Worm (Caenorhabditis elegans): ENCODE results near the gene srg-33.
A peak's percentile ranks its signal among the peaks of the same experiment; 100 is the strongest.

The srg-33 gene

DNA sequence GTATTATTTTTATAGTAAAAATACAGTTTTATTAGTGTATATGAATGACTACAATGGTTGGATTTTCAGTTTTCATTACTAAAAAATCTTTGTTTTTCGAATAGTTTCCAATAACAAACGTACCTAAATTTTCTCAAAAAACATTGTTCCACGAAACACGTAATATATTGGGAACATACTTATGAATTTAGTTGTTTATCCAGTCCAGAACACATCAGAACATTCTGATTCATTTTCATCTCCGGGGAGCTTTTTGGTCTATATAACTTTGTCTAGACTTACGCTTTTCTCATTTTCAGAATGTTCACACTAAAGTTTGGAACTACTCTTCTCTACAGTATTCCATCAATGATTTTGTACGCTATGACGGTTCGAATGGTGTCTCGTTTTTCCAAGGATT lies at the start of gene srg-33:
TSS of gene srg-33 (plus strand) at position 301 of the 400 bp plus-strand sequence.
- TF ChIP-seq W03F9.2 (tag; optimal IDR thresholded peaks at IDR 0.05) = no peak

- TF ChIP-seq him-1 (tag; optimal IDR thresholded peaks at IDR 0.05) = no peak
- TF ChIP-seq W03F9.2 (tag; optimal IDR thresholded peaks at IDR 0.05) = no peak
- no peak for TF ChIP-seq dao-5 (tag; optimal IDR thresholded peaks at IDR 0.05)
These were observed 49.1 kb upstream of the srg-33 start, which contains the start of gene C16D9.4 for ce11 chrV:8242798-8243197. Gene C16D9.4 (minus strand): TSS chrV:8242898.

DNA sequence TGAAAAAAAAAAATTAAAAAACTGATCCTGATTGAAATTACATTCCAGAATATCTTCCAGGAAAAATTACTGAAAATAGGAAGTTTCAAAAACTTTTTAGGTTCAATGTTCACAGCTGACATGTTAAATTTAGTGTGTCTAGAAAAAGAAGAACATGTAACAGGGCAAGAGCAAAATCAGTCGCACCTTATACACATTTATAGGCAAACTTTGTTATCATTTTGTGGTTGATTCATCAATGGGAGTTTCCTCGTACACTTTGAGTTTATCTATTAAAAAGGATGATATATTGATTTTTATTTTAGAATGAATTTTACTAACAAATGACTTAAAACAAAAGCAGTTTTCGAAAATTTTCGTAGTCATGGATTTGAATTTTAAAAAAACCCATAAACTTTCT lies 48.7 kb upstream of the srg-33 start:
- TF ChIP-seq him-1 (tag; optimal IDR thresholded peaks at IDR 0.05) (no peak), W03F9.2 (tag; optimal IDR thresholded peaks at IDR 0.05) (no peak), dao-5 (tag; optimal IDR thresholded peaks at IDR 0.05) (no peak)

ce11 chrV:8245457-8245856 lies 46.4 kb upstream of the srg-33 start, which contains the start of gene C16D9.5:
Gene C16D9.5 (minus strand): TSS chrV:8245557.
- TF ChIP-seq him-1 (tag; optimal IDR thresholded peaks at IDR 0.05) (no peak), dao-5 (tag; optimal IDR thresholded peaks at IDR 0.05) (no peak), W03F9.2 (tag; optimal IDR thresholded peaks at IDR 0.05) (no peak)

- TF ChIP-seq W03F9.2 (tag; optimal IDR thresholded peaks at IDR 0.05) (peak; percentile 47), him-1 (tag; optimal IDR thresholded peaks at IDR 0.05) (no peak)
These were observed 44.4 kb upstream of the srg-33 start for ce11 chrV:8247311-8248105.

DNA sequence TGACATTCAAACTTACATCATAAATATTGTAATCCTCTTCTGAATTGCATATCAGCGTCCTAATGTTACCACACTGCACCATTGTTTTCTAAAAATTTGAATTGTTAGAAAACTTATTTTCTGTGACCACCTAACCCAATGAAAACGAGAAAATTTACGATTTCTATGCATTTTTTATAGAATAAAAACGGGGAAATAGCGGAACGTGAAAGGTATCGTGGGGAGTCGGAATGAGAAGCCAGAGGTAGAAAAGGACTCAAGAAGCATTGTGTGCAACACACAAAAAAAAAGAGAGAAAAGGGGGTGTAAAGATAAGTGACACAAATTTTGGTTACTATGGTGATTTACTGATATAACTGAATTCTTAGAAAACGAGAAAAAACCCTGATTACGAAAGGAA lies 41.7 kb upstream of the srg-33 start, which contains the start of gene C16D9.6:
TSS of gene C16D9.6 (minus strand) at position 101 of the 400 bp plus-strand sequence.
- no peak for TF ChIP-seq him-1 (tag; optimal IDR thresholded peaks at IDR 0.05)
- no peak for TF ChIP-seq W03F9.2 (tag; optimal IDR thresholded peaks at IDR 0.05)
- no peak for TF ChIP-seq dao-5 (tag; optimal IDR thresholded peaks at IDR 0.05)

- TF ChIP-seq W03F9.2 (tag; optimal IDR thresholded peaks at IDR 0.05) (no peak), dao-5 (tag; optimal IDR thresholded peaks at IDR 0.05) (no peak), him-1 (tag; optimal IDR thresholded peaks at IDR 0.05) (no peak)
These were observed 40.8 kb upstream of the srg-33 start for ce11 chrV:8251075-8251474.

DNA sequence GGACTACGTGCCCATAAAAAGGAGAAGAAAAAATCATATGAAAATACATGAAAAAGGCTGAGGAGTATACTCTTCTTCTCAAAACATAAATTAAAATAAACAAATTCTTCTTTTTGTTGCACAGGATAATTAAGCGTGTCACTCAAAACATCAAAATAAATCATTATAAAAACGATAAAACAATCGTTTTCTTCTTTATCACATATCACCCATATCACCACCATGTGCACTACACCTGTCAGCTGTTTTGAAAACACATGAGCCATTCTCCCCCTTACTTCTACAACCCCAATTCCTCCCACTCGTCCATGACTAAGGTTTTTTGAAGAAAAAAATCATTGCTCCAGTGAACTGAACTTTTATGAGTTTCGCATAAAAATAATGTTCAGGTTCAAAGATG lies 39.3 kb upstream of the srg-33 start:
- no peak for TF ChIP-seq dao-5 (tag; optimal IDR thresholded peaks at IDR 0.05)
- TF ChIP-seq W03F9.2 (tag; optimal IDR thresholded peaks at IDR 0.05) = no peak
- TF ChIP-seq him-1 (tag; optimal IDR thresholded peaks at IDR 0.05) = no peak

DNA sequence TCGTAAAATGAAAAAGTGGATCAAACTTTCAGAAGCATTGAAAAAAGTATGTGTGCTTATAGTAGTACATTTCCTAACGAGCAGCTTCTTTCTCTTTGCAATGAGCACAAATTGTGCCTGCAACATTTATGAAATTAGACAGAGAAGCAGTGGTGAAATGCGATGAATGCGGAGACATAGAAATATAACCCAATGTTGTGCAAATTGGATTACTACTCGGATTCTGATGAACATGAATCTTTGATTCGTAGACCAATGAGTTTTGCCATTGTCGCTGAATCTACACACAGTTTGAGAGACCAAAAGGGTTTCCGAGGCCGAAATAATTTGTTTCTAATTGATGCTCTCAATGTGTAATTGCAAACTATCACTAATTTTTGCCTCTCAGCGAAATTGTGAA lies 37.9 kb upstream of the srg-33 start:
- TF ChIP-seq him-1 (tag; optimal IDR thresholded peaks at IDR 0.05) = no peak

DNA sequence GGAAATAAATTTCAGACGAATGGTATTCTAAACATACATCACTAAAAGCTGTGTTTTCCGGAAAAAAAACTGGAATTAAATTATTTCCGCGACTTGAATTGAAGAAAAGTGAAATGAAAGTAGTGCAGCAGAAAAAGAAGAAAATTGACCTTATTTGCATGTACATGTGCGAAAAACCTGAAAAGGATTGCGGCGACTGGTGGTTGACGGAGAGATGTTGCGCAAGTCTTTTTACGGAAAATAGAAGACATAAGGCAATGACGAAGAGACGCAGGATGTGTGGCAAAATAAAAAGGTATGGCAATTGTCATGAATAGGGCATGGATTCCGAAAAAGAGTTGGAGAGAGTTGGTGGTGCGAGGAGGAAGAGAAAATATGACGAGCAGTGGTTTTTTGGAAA lies 36.9 kb upstream of the srg-33 start:
- TF ChIP-seq dao-5 (tag; optimal IDR thresholded peaks at IDR 0.05) (no peak), him-1 (tag; optimal IDR thresholded peaks at IDR 0.05) (no peak), W03F9.2 (tag; optimal IDR thresholded peaks at IDR 0.05) (no peak)

- TF ChIP-seq W03F9.2 (tag; optimal IDR thresholded peaks at IDR 0.05) (no peak), him-1 (tag; optimal IDR thresholded peaks at IDR 0.05) (no peak), dao-5 (tag; optimal IDR thresholded peaks at IDR 0.05) (no peak)
These were observed 32.8 kb upstream of the srg-33 start, which contains the start of gene C16D9.1 for ce11 chrV:8259016-8259415. Gene C16D9.1 (plus strand): TSS chrV:8259316.

ce11 chrV:8262212-8262611 lies 29.7 kb upstream of the srg-33 start:
- TF ChIP-seq him-1 (tag; optimal IDR thresholded peaks at IDR 0.05) = no peak
- no peak for TF ChIP-seq dao-5 (tag; optimal IDR thresholded peaks at IDR 0.05)
- TF ChIP-seq W03F9.2 (tag; optimal IDR thresholded peaks at IDR 0.05) = no peak

DNA sequence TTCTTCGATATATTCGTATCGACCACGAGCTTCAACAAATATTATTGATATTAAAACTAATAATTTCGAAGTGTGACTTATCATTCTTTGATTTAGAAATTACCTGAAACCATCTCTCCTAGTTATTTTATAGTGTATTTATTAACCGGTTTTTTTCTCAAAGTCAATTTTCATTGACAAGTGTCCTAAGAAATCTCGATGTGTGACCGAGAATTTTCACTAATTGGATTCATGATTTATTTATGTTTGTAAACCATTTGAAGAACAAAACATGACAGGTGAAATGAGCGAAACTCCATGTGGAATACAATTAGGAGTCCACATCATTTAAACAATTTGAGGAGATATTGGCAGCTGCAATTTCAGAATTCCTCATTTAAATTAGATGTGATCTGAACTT lies 28.4 kb upstream of the srg-33 start, which contains the start of gene C16D9.8:
TSS of gene C16D9.8 (minus strand) at position 101 of the 400 bp plus-strand sequence.
- TF ChIP-seq him-1 (tag; optimal IDR thresholded peaks at IDR 0.05) (no peak), dao-5 (tag; optimal IDR thresholded peaks at IDR 0.05) (no peak), W03F9.2 (tag; optimal IDR thresholded peaks at IDR 0.05) (no peak)

ce11 chrV:8263941-8264340 lies 27.9 kb upstream of the srg-33 start, which contains the start of gene C16D9.9:
Gene C16D9.9 (plus strand): TSS chrV:8264241.
- TF ChIP-seq dao-5 (tag; optimal IDR thresholded peaks at IDR 0.05) = no peak
- no peak for TF ChIP-seq W03F9.2 (tag; optimal IDR thresholded peaks at IDR 0.05)
- TF ChIP-seq him-1 (tag; optimal IDR thresholded peaks at IDR 0.05) = no peak

- no peak for TF ChIP-seq him-1 (tag; optimal IDR thresholded peaks at IDR 0.05)
- TF ChIP-seq dao-5 (tag; optimal IDR thresholded peaks at IDR 0.05) = no peak
- TF ChIP-seq W03F9.2 (tag; optimal IDR thresholded peaks at IDR 0.05) = no peak
These were observed 25.6 kb upstream of the srg-33 start, which contains the start of gene F21F8.5 for ce11 chrV:8266232-8266631. Gene F21F8.5 (minus strand): TSS chrV:8266332.

Measured in whole organism, L4/young adult.